Fruit fly (Drosophila melanogaster): ENCODE results near the gene CG9588.

DNA sequence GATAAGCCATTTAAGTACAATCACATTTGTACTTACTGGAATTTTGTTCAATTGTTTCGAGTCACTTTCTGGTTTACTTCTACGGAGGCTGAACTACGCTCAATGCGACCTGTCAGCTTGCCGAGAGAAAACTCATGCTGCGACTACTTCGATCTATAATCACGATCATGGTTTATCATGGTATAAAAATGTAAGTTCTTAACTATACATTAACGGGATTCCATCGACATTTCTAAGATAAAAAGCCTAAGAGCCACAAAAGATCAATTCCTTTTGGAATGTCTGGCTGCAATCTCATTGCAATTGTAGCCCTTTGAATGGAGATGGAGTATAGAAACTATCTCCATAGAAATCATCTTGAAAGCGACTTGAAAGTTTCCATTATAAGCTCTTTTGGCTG, 41.6 kb upstream of the CG9588 start, which contains the start of gene Ubc87F:
- TF ChIP-seq pad (GFP tag; optimal IDR thresholded peaks at IDR 0.05) (no peak), kay (GFP tag; ENCODE audit: borderline replicate concordance) (no peak), Hr96 (GFP tag; optimal IDR thresholded peaks at IDR 0.05) (no peak), CG1620 (GFP tag; optimal IDR thresholded peaks at IDR 0.05) (no peak), Mnt (GFP tag; optimal IDR thresholded peaks at IDR 0.05) (no peak), cnc (optimal IDR thresholded peaks at IDR 0.05) (no peak), cic (GFP tag; optimal IDR thresholded peaks at IDR 0.05) (no peak), tj (GFP tag; optimal IDR thresholded peaks at IDR 0.05) (no peak), CG14711 (tag; optimal IDR thresholded peaks at IDR 0.05) (no peak), CG12768 (GFP tag; optimal IDR thresholded peaks at IDR 0.05) (no peak), toe (GFP tag; optimal IDR thresholded peaks at IDR 0.05) (no peak), CG11617 (GFP tag; optimal IDR thresholded peaks at IDR 0.05) (no peak)
